Worm (Caenorhabditis elegans): ENCODE data around the gene clec-70.
"Not testable (repeated sequence)": the region's sequence is repeated elsewhere in the genome, so short reads cannot be mapped to it uniquely, and the experiment has no call there.

Gene clec-70

ce11 chrIV:3932408-3932807 lies at the start of gene clec-70:
clec-70 (plus strand) TSS chrIV:3932708.
- not testable (repeated sequence) for TF ChIP-seq elt-3, nhr-28, sptf-1 (tag; optimal IDR thresholded peaks at IDR 0.05)

ce11 chrIV:3885369-3885768 lies 47.1 kb upstream of the clec-70 start, which contains the start of gene oac-22:
oac-22 (plus strand) TSS chrIV:3885669.
- TF ChIP-seq lsy-2 (tag; optimal IDR thresholded peaks at IDR 0.05) (no peak), sptf-1 (tag; optimal IDR thresholded peaks at IDR 0.05) (no peak), pha-4 (tag; optimal IDR thresholded peaks at IDR 0.05) (no peak), ham-2 (GFP tag; optimal IDR thresholded peaks at IDR 0.05) (no peak), blmp-1 (tag; optimal IDR thresholded peaks at IDR 0.05) (no peak), bed-3 (GFP tag; optimal IDR thresholded peaks at IDR 0.05) (no peak), elt-1 (tag; optimal IDR thresholded peaks at IDR 0.05; ENCODE audit: borderline replicate concordance, insufficient read depth) (no peak), unc-120 (tag; optimal IDR thresholded peaks at IDR 0.05; ENCODE audit: poor library complexity, severe bottlenecking) (no peak), nhr-76 (tag; optimal IDR thresholded peaks at IDR 0.05) (no peak), flh-1 (GFP tag; optimal IDR thresholded peaks at IDR 0.05) (no peak), nhr-28 (tag; optimal IDR thresholded peaks at IDR 0.05) (no peak), M03D4.4 (tag; optimal IDR thresholded peaks at IDR 0.05) (no peak), mls-2 (tag; optimal IDR thresholded peaks at IDR 0.05) (no peak), tbx-8 (GFP tag; optimal IDR thresholded peaks at IDR 0.05) (no peak), cnd-1 (tag; optimal IDR thresholded peaks at IDR 0.05) (no peak), hlh-1 (tag; optimal IDR thresholded peaks at IDR 0.05) (no peak), nhr-2 (tag; optimal IDR thresholded peaks at IDR 0.05) (no peak), mab-5 (tag; optimal IDR thresholded peaks at IDR 0.05) (no peak), drap-1 (GFP tag; optimal IDR thresholded peaks at IDR 0.05) (no peak), unc-39 (tag; optimal IDR thresholded peaks at IDR 0.05) (no peak)

- TF ChIP-seq cnd-1 (tag; optimal IDR thresholded peaks at IDR 0.05) (no peak), elt-3 (tag; optimal IDR thresholded peaks at IDR 0.05) (no peak), mls-2 (tag; optimal IDR thresholded peaks at IDR 0.05) (no peak), snpc-4 (tag; optimal IDR thresholded peaks at IDR 0.05) (no peak), lin-32 (GFP tag; optimal IDR thresholded peaks at IDR 0.05) (no peak), drap-1 (GFP tag; optimal IDR thresholded peaks at IDR 0.05) (no peak), ceh-39 (tag; optimal IDR thresholded peaks at IDR 0.05) (no peak)
These were observed 43.5 kb upstream of the clec-70 start, which contains the start of gene oac-21 for ce11 chrIV:3888963-3889362. oac-21 (plus strand) TSS chrIV:3889263.

- TF ChIP-seq cnd-1 (tag; optimal IDR thresholded peaks at IDR 0.05) (no peak), ces-1 (GFP tag; optimal IDR thresholded peaks at IDR 0.05) (no peak), lin-32 (GFP tag; optimal IDR thresholded peaks at IDR 0.05) (no peak), bed-3 (GFP tag; optimal IDR thresholded peaks at IDR 0.05) (no peak), lin-13 (tag; optimal IDR thresholded peaks at IDR 0.05) (no peak), ztf-11 (tag; optimal IDR thresholded peaks at IDR 0.05) (no peak), blmp-1 (tag; optimal IDR thresholded peaks at IDR 0.05) (no peak), zip-8 (tag; optimal IDR thresholded peaks at IDR 0.05) (no peak), pha-4 (tag; optimal IDR thresholded peaks at IDR 0.05) (no peak), drap-1 (GFP tag; optimal IDR thresholded peaks at IDR 0.05) (no peak), nhr-28 (tag; optimal IDR thresholded peaks at IDR 0.05) (no peak)
These were observed 40.5 kb upstream of the clec-70 start, which contains the start of gene F56D6.9 for ce11 chrIV:3892027-3892426. F56D6.9 (plus strand) TSS chrIV:3892327.

ce11 chrIV:3894004-3894480 lies 38.5 kb upstream of the clec-70 start, which contains the start of gene F56D6.8:
F56D6.8 (minus strand) TSS chrIV:3894430.
- TF ChIP-seq unc-62 (GFP tag; optimal IDR thresholded peaks at IDR 0.05) = no peak
- no peak for TF ChIP-seq snpc-4 (tag; optimal IDR thresholded peaks at IDR 0.05)
- no peak for TF ChIP-seq tbx-8 (GFP tag; optimal IDR thresholded peaks at IDR 0.05)
- no peak for TF ChIP-seq drap-1 (GFP tag; optimal IDR thresholded peaks at IDR 0.05)
- no peak for TF ChIP-seq ztf-11 (tag; optimal IDR thresholded peaks at IDR 0.05)
- TF ChIP-seq lin-32 (GFP tag; optimal IDR thresholded peaks at IDR 0.05) = no peak
- no peak for TF ChIP-seq cnd-1 (tag; optimal IDR thresholded peaks at IDR 0.05)
- no peak for TF ChIP-seq nhr-76 (tag; optimal IDR thresholded peaks at IDR 0.05)
- no peak for TF ChIP-seq elt-1 (tag; optimal IDR thresholded peaks at IDR 0.05; ENCODE audit: borderline replicate concordance, insufficient read depth)
- TF ChIP-seq flh-1 (GFP tag; optimal IDR thresholded peaks at IDR 0.05) = no peak
- no peak for TF ChIP-seq sptf-1 (tag; optimal IDR thresholded peaks at IDR 0.05)
- no peak for TF ChIP-seq zip-8 (tag; optimal IDR thresholded peaks at IDR 0.05)
- TF ChIP-seq sem-2 (GFP tag; optimal IDR thresholded peaks at IDR 0.05) = no peak
- no peak for TF ChIP-seq lsy-2 (tag; optimal IDR thresholded peaks at IDR 0.05)
- TF ChIP-seq ham-2 (GFP tag; optimal IDR thresholded peaks at IDR 0.05) = no peak

Measured in whole organism, mixed stage, embryonic.